Fruit fly (Drosophila melanogaster) whole organism, wandering third instar larva: Measurements from ENCODE around the gene mus81.

Experiments used
- Sp1 ChIP-seq: fragments of 200-800 bp; sonication (Bioruptor generic); optimal IDR thresholded peaks from 3 replicates; lab custom pipeline; 2019; ENCODE audit warnings: missing biosample characterization, mild to moderate bottlenecking, missing genetic modification characterization, moderate library complexity
- lola ChIP-seq: fragments of >200 bp; optimal IDR thresholded peaks from 2 replicates; lab custom pipeline; 2017; ENCODE audit warnings: missing biosample characterization, missing genetic modification characterization
- psq ChIP-seq: fragments of 200-800 bp; sonication (Bioruptor generic); optimal IDR thresholded peaks from 3 replicates; lab custom pipeline; 2017; ENCODE audit warnings: missing biosample characterization, mild to moderate bottlenecking, missing genetic modification characterization, moderate library complexity

DNA sequence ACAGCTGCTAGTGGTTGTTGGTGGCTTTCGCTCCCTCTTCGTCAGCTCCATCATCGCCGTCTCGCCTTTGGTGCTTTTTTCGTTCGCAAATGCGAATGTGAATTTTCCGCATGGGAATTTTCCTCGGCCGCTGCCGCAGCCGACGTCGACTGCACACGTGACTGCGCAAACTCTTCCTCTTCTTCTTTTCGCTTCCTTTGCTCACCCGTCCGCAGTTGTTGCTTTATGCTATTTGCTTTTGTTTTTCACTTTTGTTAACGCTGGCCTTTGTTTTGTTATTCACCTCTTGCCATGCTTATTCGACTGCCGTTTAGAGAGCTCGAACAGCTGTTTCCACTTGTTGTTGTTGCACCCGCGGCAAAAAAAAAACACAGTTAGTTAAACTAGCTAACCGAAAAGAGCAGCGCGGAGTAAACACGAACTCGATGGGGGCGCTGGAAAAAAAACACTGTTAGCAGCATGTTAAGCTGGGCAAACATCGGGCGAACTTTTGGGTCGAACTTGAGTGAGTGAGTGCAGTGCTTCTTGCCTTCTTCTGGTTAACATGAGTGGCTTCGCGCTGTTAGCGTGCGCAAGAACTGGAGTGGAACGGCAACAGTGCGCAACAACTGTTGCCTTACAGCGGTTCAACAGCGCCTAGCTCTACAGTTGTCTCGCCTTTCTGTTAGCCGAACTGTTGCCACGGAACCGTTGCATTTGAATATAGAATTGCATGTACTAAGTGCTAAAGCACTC, 31.9 kb upstream of the mus81 start:
- TF ChIP-seq Sp1 (GFP tag; lab: Kevin White, UChicago) (no peak), psq (peak; percentile 49), lola (GFP tag; lab: Kevin White, UChicago) (no peak)
